Worm (Caenorhabditis elegans) whole organism, L1 larva: ENCODE data around the gene Y54G2A.7.

Experiments
- C34B4.2 ChIP-seq: sonication (generic microtip); optimal IDR thresholded peaks from 2 replicates; lab custom pipeline; 2017; ENCODE audit warnings: mild to moderate bottlenecking, missing genetic modification characterization, missing compliant biosample characterization
- ceh-90 ChIP-seq: sonication (generic microtip); optimal IDR thresholded peaks from 2 replicates; lab custom pipeline; 2016; ENCODE audit warnings: missing genetic modification characterization, missing compliant biosample characterization
- ces-1 ChIP-seq: fragments of 150-350 bp; optimal IDR thresholded peaks from 2 replicates; lab custom pipeline; 2014; ENCODE audit warnings: missing biosample characterization, missing genetic modification reagents, missing genetic modification characterization
- dpl-1 ChIP-seq, 3 experiments: fragments of 150-350 bp in 2 of 3; sonication (generic microtip) in 1 of 3; optimal IDR thresholded peaks; 2 replicates each; lab custom pipeline; 2014 to 2017; ENCODE audit warnings: missing biosample characterization in 3 of 3, missing genetic modification characterization in 3 of 3, missing genetic modification reagents in 3 of 3
- efl-1 ChIP-seq, 4 experiments: fragments of 150-350 bp; optimal IDR thresholded peaks in 3 of 4; peaks in 1 of 4; 1 replicate in 1 of 4; 2 replicates in 3 of 4; lab custom pipeline; 2014; ENCODE audit warnings: missing biosample characterization in 2 of 4, missing genetic modification characterization in 2 of 4, missing genetic modification reagents in 2 of 4
- egl-27 ChIP-seq, 2 experiments: fragments of 150-350 bp in 1 of 2; sonication (generic microtip); optimal IDR thresholded peaks; 3 replicates each; lab custom pipeline; 2017 to 2018; ENCODE audit warnings: missing biosample characterization in 2 of 2, missing genetic modification characterization in 2 of 2, missing genetic modification reagents in 2 of 2
- elt-2 ChIP-seq: sonication (generic microtip); optimal IDR thresholded peaks from 2 replicates; lab custom pipeline; 2016; ENCODE audit warnings: missing genetic modification characterization, mild to moderate bottlenecking, inconsistent platforms, missing compliant biosample characterization, missing genetic modification reagents
- elt-3 ChIP-seq, 6 experiments: fragments of 150-350 bp in 1 of 6; sonication (generic microtip); optimal IDR thresholded peaks; 2 replicates each; lab custom pipeline; 2017 to 2018; ENCODE audit warnings: missing biosample characterization in 6 of 6, missing genetic modification characterization in 6 of 6, inconsistent platforms in 1 of 6
- fkh-8 ChIP-seq: sonication (generic microtip); optimal IDR thresholded peaks from 2 replicates; lab custom pipeline; 2016; ENCODE audit warnings: mild to moderate bottlenecking, missing genetic modification characterization, missing compliant biosample characterization
- hlh-17 ChIP-seq: fragments of 200-800 bp; sonication (Bioruptor generic); optimal IDR thresholded peaks from 2 replicates; lab custom pipeline; 2018; ENCODE audit warnings: missing genetic modification characterization, mild to moderate bottlenecking, missing compliant biosample characterization, moderate library complexity, borderline replicate concordance
- hpl-2 ChIP-seq: fragments of 150-350 bp; optimal IDR thresholded peaks from 2 replicates; lab custom pipeline; 2014; ENCODE audit warnings: missing biosample characterization, missing genetic modification reagents, missing genetic modification characterization
- irx-1 ChIP-seq: sonication (generic microtip); optimal IDR thresholded peaks from 2 replicates; lab custom pipeline; 2016; ENCODE audit warnings: missing genetic modification characterization, missing compliant biosample characterization
- isw-1 ChIP-seq: fragments of 200-800 bp; sonication (Bioruptor generic); IDR thresholded peaks from 2 replicates; pipeline ENCODE4 v1.3.6; 2022; ENCODE audit warnings: missing genetic modification characterization, missing compliant biosample characterization
- jun-1 ChIP-seq: fragments of 150-350 bp; optimal IDR thresholded peaks from 2 replicates; lab custom pipeline; 2014; ENCODE audit warnings: missing biosample characterization, missing genetic modification reagents, missing genetic modification characterization
- lin-13 ChIP-seq: fragments of 150-350 bp; optimal IDR thresholded peaks from 2 replicates; lab custom pipeline; 2014; ENCODE audit warnings: missing biosample characterization, missing genetic modification reagents, missing genetic modification characterization
- lin-35 ChIP-seq, 2 experiments: fragments of 150-350 bp; optimal IDR thresholded peaks; 2 replicates each; lab custom pipeline; 2014; ENCODE audit warnings: missing biosample characterization in 2 of 2, missing genetic modification characterization in 2 of 2, missing genetic modification reagents in 2 of 2
- mab-9 ChIP-seq: fragments of 200-800 bp; sonication (Bioruptor generic); IDR thresholded peaks from 2 replicates; pipeline ENCODE4 v1.3.6; 2022; ENCODE audit warnings: missing genetic modification reagents, missing genetic modification characterization, missing compliant biosample characterization
- mdl-1 ChIP-seq, 2 experiments: fragments of 150-350 bp; optimal IDR thresholded peaks; 2 replicates each; lab custom pipeline; 2014 to 2017; ENCODE audit warnings: missing biosample characterization in 2 of 2, missing genetic modification characterization in 2 of 2, inconsistent platforms in 1 of 2
- mef-2 ChIP-seq: fragments of 150-350 bp; optimal IDR thresholded peaks from 2 replicates; lab custom pipeline; 2014; ENCODE audit warnings: missing biosample characterization, missing genetic modification characterization
- mep-1 ChIP-seq: fragments of 150-350 bp; optimal IDR thresholded peaks from 2 replicates; lab custom pipeline; 2014; ENCODE audit warnings: missing biosample characterization, missing genetic modification characterization
- nhr-19 ChIP-seq: fragments of 200-800 bp; sonication (Bioruptor generic); conservative IDR thresholded peaks from 2 replicates; pipeline ENCODE4 v1.3.6; 2022; ENCODE audit warnings: missing genetic modification characterization, missing compliant biosample characterization
- nhr-237 ChIP-seq: fragments of 150-350 bp; optimal IDR thresholded peaks from 2 replicates; lab custom pipeline; 2014; ENCODE audit warnings: missing biosample characterization, missing genetic modification characterization
- nhr-47 ChIP-seq: sonication (generic microtip); optimal IDR thresholded peaks from 2 replicates; lab custom pipeline; 2016; ENCODE audit warnings: mild to moderate bottlenecking, missing genetic modification characterization, moderate library complexity, missing compliant biosample characterization
- nhr-71 ChIP-seq: sonication (generic microtip); optimal IDR thresholded peaks from 2 replicates; lab custom pipeline; 2016; ENCODE audit warnings: mild to moderate bottlenecking, missing genetic modification characterization, moderate library complexity, missing compliant biosample characterization
- nhr-84 ChIP-seq: sonication (generic microtip); optimal IDR thresholded peaks from 2 replicates; lab custom pipeline; 2017; ENCODE audit warnings: missing biosample characterization, missing genetic modification characterization
- nhr-85 ChIP-seq: sonication (generic microtip); peaks from one replicate; lab custom pipeline; 2016; ENCODE audit warnings: missing genetic modification characterization, inconsistent platforms, missing compliant biosample characterization
- pag-3 ChIP-seq: sonication (generic microtip); optimal IDR thresholded peaks from 2 replicates; lab custom pipeline; 2017; ENCODE audit warnings: missing genetic modification characterization, mild to moderate bottlenecking, missing compliant biosample characterization, antibody characterized with exemption, borderline replicate concordance; ENCODE audit not compliant: insufficient read depth
- pax-3 ChIP-seq: fragments of 200-800 bp; sonication (Bioruptor generic); optimal IDR thresholded peaks from 2 replicates; lab custom pipeline; 2018; ENCODE audit warnings: mild to moderate bottlenecking, missing genetic modification characterization, moderate library complexity, missing compliant biosample characterization
- rnt-1 ChIP-seq: sonication (generic microtip); optimal IDR thresholded peaks from 2 replicates; lab custom pipeline; 2016; ENCODE audit warnings: mild to moderate bottlenecking, missing genetic modification characterization, moderate library complexity, missing compliant biosample characterization
- snu-23 ChIP-seq: sonication (generic microtip); optimal IDR thresholded peaks from 2 replicates; lab custom pipeline; 2016; ENCODE audit warnings: missing genetic modification characterization, missing compliant biosample characterization
- tbx-2 ChIP-seq: sonication (generic microtip); optimal IDR thresholded peaks from 2 replicates; lab custom pipeline; 2016; ENCODE audit warnings: missing genetic modification characterization, missing compliant biosample characterization
- unc-130 ChIP-seq: fragments of 150-350 bp; optimal IDR thresholded peaks from 2 replicates; lab custom pipeline; 2017; ENCODE audit warnings: missing biosample characterization, missing genetic modification characterization, inconsistent platforms
- unc-62 ChIP-seq: fragments of 150-350 bp; optimal IDR thresholded peaks from 2 replicates; lab custom pipeline; 2014; ENCODE audit warnings: missing biosample characterization, missing genetic modification reagents, missing genetic modification characterization
- unc-86 ChIP-seq: sonication (generic microtip); optimal IDR thresholded peaks from 2 replicates; lab custom pipeline; 2016; ENCODE audit warnings: missing genetic modification characterization, missing compliant biosample characterization
- unc-98 ChIP-seq: fragments of 200-800 bp; sonication (Bioruptor generic); IDR thresholded peaks from 2 replicates; pipeline ENCODE4 v1.3.6; 2022; ENCODE audit warnings: missing genetic modification characterization, missing compliant biosample characterization
- ztf-11 ChIP-seq, 2 experiments: sonication (generic microtip); optimal IDR thresholded peaks; 2 replicates each; lab custom pipeline; 2016 to 2017; ENCODE audit warnings: missing genetic modification characterization in 2 of 2, missing biosample characterization in 1 of 2, missing compliant biosample characterization in 1 of 2

Gene Y54G2A.7

DNA sequence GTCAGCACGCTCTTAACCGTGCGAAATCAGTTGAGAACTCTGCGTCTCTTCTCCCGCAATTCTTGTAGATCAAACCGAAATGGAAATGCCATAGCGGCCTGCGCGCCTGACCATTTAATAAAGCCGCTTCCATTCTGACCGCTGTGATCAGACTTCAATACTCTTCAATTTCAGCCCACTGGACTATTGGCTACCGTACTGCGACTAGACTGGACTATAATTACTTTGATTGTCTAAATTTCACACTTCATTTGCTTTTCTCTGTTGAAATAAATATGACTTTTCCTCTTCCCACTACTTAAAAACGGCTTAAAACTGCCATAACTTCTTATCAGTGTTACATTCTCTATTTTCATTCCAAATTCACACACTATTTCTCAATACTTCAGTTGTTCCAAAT lies at the start of gene Y54G2A.7:
Gene Y54G2A.7, plus strand, starts transcription at position 301 of the 400 bp plus-strand sequence.
- no peak for TF ChIP-seq irx-1
- no peak for TF ChIP-seq nhr-85 (tag; lab: Kevin White, UChicago)
- no peak for TF ChIP-seq efl-1 (optimal IDR thresholded peaks at IDR 0.05; lab: Kevin White, UChicago)
- no peak for TF ChIP-seq efl-1 (GFP tag; optimal IDR thresholded peaks at IDR 0.05 in 1 of 2; lab: Kevin White, UChicago)

DNA sequence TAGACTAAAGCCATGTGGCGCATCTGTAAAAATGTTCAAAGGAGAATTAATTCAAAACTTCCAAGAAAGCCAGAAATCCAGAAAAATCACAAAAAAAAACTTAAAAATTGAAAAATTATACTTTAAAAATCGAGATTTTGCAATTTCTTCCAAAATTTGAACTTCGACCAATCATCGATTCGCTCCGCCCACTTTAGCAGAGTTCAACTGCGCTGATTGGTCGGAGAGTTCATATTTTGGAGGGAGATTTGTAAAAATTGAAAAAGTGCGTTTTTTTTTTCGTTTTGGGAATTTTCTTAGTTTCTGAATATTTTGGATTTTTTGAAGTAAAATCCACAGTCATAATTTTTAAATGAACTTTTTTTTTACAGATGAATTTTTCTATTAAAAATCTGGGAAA lies 44.5 kb upstream of the Y54G2A.7 start:
- TF ChIP-seq efl-1 (optimal IDR thresholded peaks at IDR 0.05; lab: Kevin White, UChicago), result no peak
- TF ChIP-seq efl-1 (GFP tag; optimal IDR thresholded peaks at IDR 0.05 in 1 of 2; lab: Kevin White, UChicago), result peak in 1 of 2 experiments; percentile 25
- no peak for TF ChIP-seq C34B4.2 (tag; lab: Kevin White, UChicago)
- TF ChIP-seq pax-3 (tag; lab: Kevin White, UChicago), result no peak
- TF ChIP-seq egl-27 (tag; optimal IDR thresholded peaks at IDR 0.05; lab: Kevin White, UChicago), result no peak

DNA sequence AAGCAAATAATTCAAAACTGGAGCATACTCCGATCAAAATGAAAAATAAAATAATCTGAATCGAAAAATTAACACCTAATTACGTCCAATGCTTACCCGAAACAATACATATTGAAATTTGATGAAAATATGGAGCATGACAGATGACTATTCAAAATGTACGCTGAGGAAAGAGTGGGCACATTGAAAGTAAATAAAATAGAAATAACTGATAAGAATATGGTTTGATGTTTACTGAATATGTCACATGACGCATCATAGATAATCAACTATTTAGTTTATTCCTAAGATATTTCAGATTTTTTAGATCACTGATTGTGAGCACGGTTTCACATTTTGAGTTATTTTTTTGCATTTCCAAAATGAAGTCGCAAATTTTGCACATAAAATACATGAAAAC lies 40.1 kb upstream of the Y54G2A.7 start, which contains the start of gene Y54G2A.52:
Gene Y54G2A.52, minus strand, starts transcription at position 348 of the 400 bp plus-strand sequence.
- TF ChIP-seq elt-2 (tag; lab: Kevin White, UChicago) (peak; percentile 63), lin-35 (GFP tag; optimal IDR thresholded peaks at IDR 0.05; lab: Kevin White, UChicago) (peak in 1 of 2 experiments; percentile 38), hlh-17 (GFP tag; lab: Kevin White, UChicago) (no peak)

DNA sequence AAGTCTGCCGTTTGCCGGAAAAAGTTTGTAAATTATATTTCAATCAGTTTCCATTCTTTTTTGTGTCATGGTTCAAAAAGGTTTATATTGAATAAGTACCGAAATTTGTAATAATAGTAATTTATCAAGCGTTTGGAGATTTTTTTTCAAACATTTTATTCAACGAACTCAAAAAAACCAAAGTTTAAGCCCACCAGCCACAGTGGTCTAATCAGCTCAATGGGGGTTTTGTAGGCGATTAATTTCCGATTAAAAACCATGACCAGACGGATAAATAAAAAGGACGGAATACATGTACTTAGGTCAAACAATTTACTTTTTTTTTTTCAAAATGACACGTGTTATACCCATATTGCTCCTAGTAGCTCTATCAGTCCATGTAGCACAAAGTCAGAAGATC lies 39.0 kb upstream of the Y54G2A.7 start, which contains the start of gene Y54G2A.10:
Gene Y54G2A.10, plus strand, starts transcription at position 301 of the 400 bp plus-strand sequence.
- TF ChIP-seq mep-1 (tag; lab: Kevin White, UChicago) (no peak), snu-23 (GFP tag; lab: Kevin White, UChicago) (peak; percentile 4)

DNA sequence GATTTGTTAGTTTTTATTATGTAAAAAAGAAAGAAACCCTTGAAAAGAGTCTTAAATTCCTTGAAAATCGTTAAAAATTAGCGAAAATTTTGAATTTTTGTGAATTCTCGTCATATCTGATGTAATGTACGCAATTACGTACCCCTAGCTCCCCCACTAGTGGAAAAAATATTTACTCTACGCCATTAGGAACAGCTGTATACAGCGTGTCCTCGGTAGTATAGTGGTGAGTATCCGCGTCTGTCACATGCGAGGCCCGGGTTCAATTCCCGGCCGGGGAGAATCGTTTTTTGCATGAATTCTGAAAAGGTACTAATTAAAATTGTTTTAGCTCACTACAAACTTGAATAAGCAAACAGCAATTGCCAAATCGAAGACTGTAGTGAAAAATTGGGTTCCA lies 38.5 kb upstream of the Y54G2A.7 start:
- no peak for TF ChIP-seq efl-1 (optimal IDR thresholded peaks at IDR 0.05; lab: Kevin White, UChicago)
- peak in 1 of 2 experiments; percentile 41 for TF ChIP-seq efl-1 (GFP tag; optimal IDR thresholded peaks at IDR 0.05 in 1 of 2; lab: Kevin White, UChicago)
- no peak for TF ChIP-seq snu-23 (GFP tag; lab: Kevin White, UChicago)
- no peak for TF ChIP-seq dpl-1 (GFP tag; optimal IDR thresholded peaks at IDR 0.05; lab: Kevin White, UChicago)
- no peak for TF ChIP-seq irx-1
- TF ChIP-seq unc-98 (GFP tag; lab: Robert Waterston, UW), result no peak
- no peak for TF ChIP-seq ceh-90 (tag; lab: Kevin White, UChicago)
- no peak for TF ChIP-seq isw-1 (GFP tag; lab: Robert Waterston, UW)

DNA sequence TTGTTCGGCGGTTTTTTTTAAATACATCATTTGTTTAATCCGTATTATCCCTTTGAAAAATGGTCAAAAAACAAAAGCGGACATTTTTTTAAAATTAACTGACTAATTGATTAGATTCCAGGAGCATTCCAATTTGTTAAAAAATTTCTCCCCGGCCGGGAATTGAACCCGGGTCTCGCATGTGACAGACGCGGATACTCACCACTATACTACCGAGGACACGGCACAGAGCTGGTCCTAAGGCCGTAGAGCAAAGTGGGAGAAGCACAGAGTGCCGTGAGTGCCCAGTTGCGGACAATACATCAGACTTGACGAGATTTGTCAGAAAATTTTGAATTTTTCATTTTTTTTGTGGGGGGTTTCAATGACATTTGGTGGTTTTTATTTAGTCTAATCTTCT lies 37.4 kb upstream of the Y54G2A.7 start:
- TF ChIP-seq efl-1 (optimal IDR thresholded peaks at IDR 0.05; lab: Kevin White, UChicago) (peak in 1 of 2 experiments; percentile 48), efl-1 (GFP tag; optimal IDR thresholded peaks at IDR 0.05 in 1 of 2; lab: Kevin White, UChicago) (peak in 1 of 2 experiments; percentile 3), elt-2 (tag; lab: Kevin White, UChicago) (no peak), mef-2 (tag; lab: Kevin White, UChicago) (no peak), jun-1 (no peak), hpl-2 (GFP tag; lab: Kevin White, UChicago) (peak; percentile 4), rnt-1 (tag; lab: Kevin White, UChicago) (peak; percentile 9), unc-86 (tag; lab: Kevin White, UChicago) (no peak), unc-130 (tag; lab: Kevin White, UChicago) (no peak), tbx-2 (tag; lab: Kevin White, UChicago) (no peak), elt-3 (tag; optimal IDR thresholded peaks at IDR 0.05; lab: Kevin White, UChicago) (no peak), nhr-237 (tag; lab: Kevin White, UChicago) (no peak), unc-98 (GFP tag; lab: Robert Waterston, UW) (no peak), nhr-71 (peak; percentile 6), ztf-11 (tag; optimal IDR thresholded peaks at IDR 0.05; lab: Kevin White, UChicago) (no peak), irx-1 (no peak), unc-62 (GFP tag; lab: Kevin White, UChicago) (no peak), fkh-8 (tag; lab: Kevin White, UChicago) (no peak), nhr-84 (tag; lab: Kevin White, UChicago) (no peak), lin-13 (GFP tag; lab: Kevin White, UChicago) (no peak), mep-1 (tag; lab: Kevin White, UChicago) (no peak), mdl-1 (tag; optimal IDR thresholded peaks at IDR 0.05; lab: Kevin White, UChicago) (no peak), nhr-19 (GFP tag; lab: Robert Waterston, UW) (no peak), nhr-47 (tag; lab: Kevin White, UChicago) (no peak), snu-23 (GFP tag; lab: Kevin White, UChicago) (no peak), nhr-85 (tag; lab: Kevin White, UChicago) (no peak), mab-9 (GFP tag; lab: Robert Waterston, UW) (no peak), ces-1 (no peak), pag-3 (tag; lab: Kevin White, UChicago) (no peak)
